Worm (Caenorhabditis elegans) whole organism, L4 larva: ENCODE measurements around the gene tsp-16.

Source experiments
- D1046.2 ChIP-seq: fragments of 200-800 bp; sonication (Bioruptor generic); IDR thresholded peaks from 2 replicates; pipeline ENCODE4 v1.3.6; 2022; ENCODE audit warnings: missing genetic modification characterization, missing compliant biosample characterization
- F26F4.8 ChIP-seq: fragments of 200-800 bp; sonication (Bioruptor generic); conservative IDR thresholded peaks from 2 replicates; pipeline ENCODE4 v1.3.6; 2022; ENCODE audit warnings: missing genetic modification characterization, missing compliant biosample characterization
- T26A8.4 ChIP-seq: fragments of 200-800 bp; sonication (Bioruptor generic); IDR thresholded peaks from 2 replicates; pipeline ENCODE4 v1.3.6; 2022; ENCODE audit warnings: missing genetic modification characterization, missing compliant biosample characterization
- Y48G9A.11 ChIP-seq: fragments of 200-800 bp; sonication (Bioruptor generic); IDR thresholded peaks from 2 replicates; pipeline ENCODE4 v1.3.6; 2022; ENCODE audit warnings: missing genetic modification reagents, missing genetic modification characterization, missing compliant biosample characterization
- ZK337.2 ChIP-seq: fragments of 200-800 bp; sonication (Bioruptor generic); IDR thresholded peaks from 2 replicates; pipeline ENCODE4 v1.3.6; 2022; ENCODE audit warnings: missing genetic modification reagents, missing genetic modification characterization, missing compliant biosample characterization
- ZK546.5 ChIP-seq, 2 experiments: sonication (generic microtip); optimal IDR thresholded peaks; 2 replicates each; lab custom pipeline; 2017; ENCODE audit warnings: missing biosample characterization in 2 of 2, missing genetic modification characterization in 2 of 2
- aha-1 ChIP-seq: fragments of 150-350 bp; peaks from one replicate; lab custom pipeline; 2014; ENCODE audit warnings: missing biosample characterization, missing genetic modification characterization
- ceh-20 ChIP-seq: fragments of 200-800 bp; sonication (Bioruptor generic); IDR thresholded peaks from 2 replicates; pipeline ENCODE4 v1.3.6; 2022; ENCODE audit warnings: missing genetic modification reagents, missing genetic modification characterization, missing compliant biosample characterization
- ceh-62 ChIP-seq: sonication (generic microtip); optimal IDR thresholded peaks from 2 replicates; lab custom pipeline; 2017; ENCODE audit warnings: missing biosample characterization, missing genetic modification characterization
- daf-16 ChIP-seq, 3 experiments: sonication (generic microtip); optimal IDR thresholded peaks; 2 replicates each; lab custom pipeline; 2016 to 2017; ENCODE audit warnings: missing genetic modification characterization in 3 of 3, missing genetic modification reagents in 3 of 3, mild to moderate bottlenecking in 2 of 3, missing compliant biosample characterization in 2 of 3, missing biosample characterization in 1 of 3, moderate library complexity in 1 of 3
- dmd-9 ChIP-seq: fragments of 200-800 bp; sonication (Bioruptor generic); IDR thresholded peaks from 2 replicates; pipeline ENCODE4 v1.3.6; 2022; ENCODE audit warnings: missing genetic modification reagents, missing genetic modification characterization, missing compliant biosample characterization
- duxl-1 ChIP-seq: sonication (generic microtip); optimal IDR thresholded peaks from 2 replicates; lab custom pipeline; 2016; ENCODE audit warnings: mild to moderate bottlenecking, missing genetic modification characterization, moderate library complexity, missing compliant biosample characterization; ENCODE audit not compliant: poor library complexity
- gei-8 ChIP-seq: fragments of 200-800 bp; sonication (Bioruptor generic); optimal IDR thresholded peaks from 2 replicates; lab custom pipeline; 2018; ENCODE audit warnings: mild to moderate bottlenecking, missing genetic modification characterization, missing compliant biosample characterization
- lim-7 ChIP-seq: fragments of 200-800 bp; sonication (Bioruptor generic); IDR thresholded peaks from 2 replicates; pipeline ENCODE4 v1.3.6; 2022; ENCODE audit warnings: missing genetic modification characterization, missing compliant biosample characterization
- lin-15B ChIP-seq: fragments of 150-350 bp; sonication (generic microtip); optimal IDR thresholded peaks from 3 replicates; lab custom pipeline; 2014; ENCODE audit warnings: missing biosample characterization, missing genetic modification characterization
- lin-29 ChIP-seq: fragments of 200-800 bp; sonication (Bioruptor generic); IDR thresholded peaks from 2 replicates; pipeline ENCODE4 v1.3.6; 2022; ENCODE audit warnings: missing genetic modification reagents, missing genetic modification characterization, missing compliant biosample characterization
- lin-38 ChIP-seq: fragments of 200-800 bp; sonication (Bioruptor generic); IDR thresholded peaks from 2 replicates; pipeline ENCODE4 v1.3.6; 2022; ENCODE audit warnings: missing genetic modification reagents, missing genetic modification characterization, missing compliant biosample characterization
- lin-39 ChIP-seq: fragments of 150-350 bp; optimal IDR thresholded peaks from 2 replicates; lab custom pipeline; 2014; ENCODE audit warnings: missing biosample characterization, missing genetic modification reagents, missing genetic modification characterization
- mdt-29 ChIP-seq: fragments of 200-800 bp; sonication (Bioruptor generic); IDR thresholded peaks from 2 replicates; pipeline ENCODE4 v1.3.6; 2022; ENCODE audit warnings: missing genetic modification reagents, missing genetic modification characterization, missing compliant biosample characterization
- mxl-2 ChIP-seq: fragments of 200-800 bp; sonication (Bioruptor generic); conservative IDR thresholded peaks from 2 replicates; pipeline ENCODE4 v1.3.6; 2022; ENCODE audit warnings: missing genetic modification reagents, missing genetic modification characterization, missing compliant biosample characterization
- nhr-111 ChIP-seq: fragments of 200-800 bp; sonication (Bioruptor generic); optimal IDR thresholded peaks from 2 replicates; lab custom pipeline; 2018; ENCODE audit warnings: mild to moderate bottlenecking, missing genetic modification characterization, missing compliant biosample characterization
- nhr-237 ChIP-seq: sonication (generic microtip); optimal IDR thresholded peaks from 2 replicates; lab custom pipeline; 2017; ENCODE audit warnings: missing biosample characterization, missing genetic modification characterization
- nhr-6 ChIP-seq: fragments of 150-350 bp; optimal IDR thresholded peaks from 2 replicates; lab custom pipeline; 2014; ENCODE audit warnings: missing biosample characterization, missing genetic modification characterization
- nhr-76 ChIP-seq: fragments of 150-350 bp; optimal IDR thresholded peaks from 2 replicates; lab custom pipeline; 2014; ENCODE audit warnings: missing biosample characterization, missing genetic modification characterization
- pha-4 ChIP-seq, 2 experiments: fragments of 150-350 bp in 1 of 2; fragments of 200-800 bp in 1 of 2; sonication (Bioruptor generic) in 1 of 2; IDR thresholded peaks in 1 of 2; optimal IDR thresholded peaks in 1 of 2; 2 replicates each; pipeline versions ENCODE4 v1.3.6 to Lab custom; 2014 to 2022; ENCODE audit warnings: missing genetic modification characterization in 2 of 2, missing genetic modification reagents in 2 of 2, missing biosample characterization in 1 of 2, missing compliant biosample characterization in 1 of 2
- php-3 ChIP-seq: fragments of 200-800 bp; sonication (Bioruptor generic); IDR thresholded peaks from 2 replicates; pipeline ENCODE4 v1.3.6; 2022; ENCODE audit warnings: missing genetic modification reagents, missing genetic modification characterization, missing compliant biosample characterization
- set-16 ChIP-seq: fragments of 200-800 bp; sonication (Bioruptor generic); IDR thresholded peaks from 2 replicates; pipeline ENCODE4 v1.3.6; 2022; ENCODE audit warnings: missing genetic modification reagents, missing genetic modification characterization, missing compliant biosample characterization
- spr-3 ChIP-seq: fragments of 200-800 bp; sonication (Bioruptor generic); optimal IDR thresholded peaks from 2 replicates; lab custom pipeline; 2018; ENCODE audit warnings: mild to moderate bottlenecking, missing genetic modification characterization, missing compliant biosample characterization
- tag-97 ChIP-seq: fragments of 200-800 bp; sonication (Bioruptor generic); IDR thresholded peaks from 2 replicates; pipeline ENCODE4 v1.3.6; 2022; ENCODE audit warnings: missing genetic modification characterization, missing compliant biosample characterization
- unc-62 ChIP-seq, 3 experiments: fragments of 150-350 bp in 1 of 3; sonication (generic microtip); optimal IDR thresholded peaks in 2 of 3; peaks in 1 of 3; 1 replicate in 1 of 3; 2 replicates in 2 of 3; lab custom pipeline; 2014 to 2017; ENCODE audit warnings: missing biosample characterization in 3 of 3, missing genetic modification characterization in 3 of 3, missing genetic modification reagents in 3 of 3, missing genotype in 1 of 3
- vab-7 ChIP-seq: fragments of 200-800 bp; sonication (Bioruptor generic); IDR thresholded peaks from 2 replicates; pipeline ENCODE4 v1.3.6; 2022; ENCODE audit warnings: missing genetic modification reagents, missing genetic modification characterization, missing compliant biosample characterization
- zip-11 ChIP-seq: fragments of 200-800 bp; sonication (Bioruptor generic); IDR thresholded peaks from 2 replicates; pipeline ENCODE4 v1.3.6; 2022; ENCODE audit warnings: missing genetic modification characterization, missing compliant biosample characterization

Gene tsp-16

ce11 chrX:7005919-7006318 lies 9.5 kb upstream of the tsp-16 start:
- TF ChIP-seq aha-1 (tag; lab: Kevin White, UChicago) (peak; percentile 25), zip-11 (GFP tag; lab: Robert Waterston, UW) (no peak), dmd-9 (GFP tag; lab: Robert Waterston, UW) (no peak), ceh-62 (no peak), lin-39 (tag; lab: Kevin White, UChicago) (no peak), mxl-2 (GFP tag; lab: Robert Waterston, UW) (no peak)
- TF ChIP-seq, all 104 proteins: peak for 1

- TF ChIP-seq D1046.2 (GFP tag; lab: Robert Waterston, UW) (no peak), lin-29 (no peak)
Observed at ce11 chrX:7005475-7005874, 9.1 kb upstream of the tsp-16 start, which contains the start of gene tyra-2. Gene tyra-2, minus strand, starts transcription at chrX:7005575.

- TF ChIP-seq duxl-1 (tag; lab: Kevin White, UChicago) (no peak), unc-62 (GFP tag; optimal IDR thresholded peaks at IDR 0.05 in 1 of 2; lab: Kevin White, UChicago) (peak in 1 of 2 experiments; percentile 77), unc-62 (tag; optimal IDR thresholded peaks at IDR 0.05; lab: Kevin White, UChicago) (no peak)
Observed at ce11 chrX:7001933-7002332, 5.5 kb upstream of the tsp-16 start.

- TF ChIP-seq spr-3 (GFP tag; lab: Kevin White, UChicago) (no peak), lim-7 (no peak), mdt-29 (GFP tag; lab: Robert Waterston, UW) (no peak), ZK337.2 (no peak), pha-4 (GFP tag; IDR thresholded peaks at IDR 0.05; lab: Robert Waterston, UW) (no peak), pha-4 (tag; optimal IDR thresholded peaks at IDR 0.05; lab: Kevin White, UChicago) (no peak), gei-8 (no peak), nhr-76 (tag; lab: Kevin White, UChicago) (no peak), tag-97 (GFP tag; lab: Robert Waterston, UW) (no peak), nhr-6 (tag; lab: Kevin White, UChicago) (no peak), aha-1 (tag; lab: Kevin White, UChicago) (no peak), nhr-237 (tag; lab: Kevin White, UChicago) (no peak), lin-38 (GFP tag; lab: Robert Waterston, UW) (no peak), T26A8.4 (GFP tag; lab: Robert Waterston, UW) (no peak)
- TF ChIP-seq, all 104 proteins: peak for 0
Observed at ce11 chrX:6991427-6991826, 5.0 kb downstream of the tsp-16 start, which contains the start of gene ugt-57. Gene ugt-57, plus strand, starts transcription at chrX:6991727.

- TF ChIP-seq T26A8.4 (GFP tag; lab: Robert Waterston, UW), result no peak
- no peak for TF ChIP-seq ZK546.5 (tag; optimal IDR thresholded peaks at IDR 0.05; lab: Kevin White, UChicago)
- TF ChIP-seq F26F4.8 (GFP tag; lab: Robert Waterston, UW), result no peak
- TF ChIP-seq php-3 (GFP tag; lab: Robert Waterston, UW), result no peak
- no peak for TF ChIP-seq set-16 (GFP tag; lab: Robert Waterston, UW)
- no peak for TF ChIP-seq lin-15B (tag; lab: Kevin White, UChicago)
- no peak for TF ChIP-seq vab-7 (GFP tag; lab: Robert Waterston, UW)
- TF ChIP-seq ceh-20 (GFP tag; lab: Robert Waterston, UW), result no peak
- TF ChIP-seq Y48G9A.11 (GFP tag; lab: Robert Waterston, UW), result no peak
- TF ChIP-seq daf-16 (GFP tag; optimal IDR thresholded peaks at IDR 0.05; lab: Kevin White, UChicago), result no peak
- no peak for TF ChIP-seq daf-16 (tag; optimal IDR thresholded peaks at IDR 0.05; lab: Kevin White, UChicago)
- no peak for TF ChIP-seq nhr-111
- TF ChIP-seq lin-29, result no peak
- no peak for TF ChIP-seq lin-39 (tag; lab: Kevin White, UChicago)
Observed at ce11 chrX:6989342-6989741, 7.1 kb downstream of the tsp-16 start, which contains the start of gene F01E11.18. Gene F01E11.18, plus strand, starts transcription at chrX:6989642.
